Fruit fly (Drosophila melanogaster) whole organism, wandering third instar larva: ENCODE results near the gene CG13947.

Experiments used
- Abd-B ChIP-seq: fragments of >200 bp; optimal IDR thresholded peaks from 2 replicates; lab custom pipeline; 2017; ENCODE audit warnings: missing biosample characterization, missing genetic modification characterization
- HLH106 ChIP-seq: fragments of 200-800 bp; optimal IDR thresholded peaks from 3 replicates; lab custom pipeline; 2019; ENCODE audit warnings: missing biosample characterization, mild to moderate bottlenecking, missing genetic modification characterization, moderate library complexity
- Mio ChIP-seq: sonication (Bioruptor generic); optimal IDR thresholded peaks from 2 replicates; lab custom pipeline; 2016; ENCODE audit warnings: missing biosample characterization, missing genetic modification characterization
- Sp1 ChIP-seq: fragments of 200-800 bp; sonication (Bioruptor generic); optimal IDR thresholded peaks from 3 replicates; lab custom pipeline; 2019; ENCODE audit warnings: missing biosample characterization, mild to moderate bottlenecking, missing genetic modification characterization, moderate library complexity
- h ChIP-seq: fragments of 200-800 bp; sonication (Bioruptor generic); optimal IDR thresholded peaks from 3 replicates; lab custom pipeline; 2016; ENCODE audit warnings: missing biosample characterization, mild to moderate bottlenecking, missing genetic modification characterization
- lola ChIP-seq: fragments of >200 bp; optimal IDR thresholded peaks from 2 replicates; lab custom pipeline; 2017; ENCODE audit warnings: missing biosample characterization, missing genetic modification characterization
- pan ChIP-seq: fragments of >200 bp; optimal IDR thresholded peaks from 2 replicates; lab custom pipeline; 2017
- psq ChIP-seq: fragments of 200-800 bp; sonication (Bioruptor generic); optimal IDR thresholded peaks from 3 replicates; lab custom pipeline; 2017; ENCODE audit warnings: missing biosample characterization, mild to moderate bottlenecking, missing genetic modification characterization, moderate library complexity
- usp ChIP-seq: fragments of >200 bp; optimal IDR thresholded peaks from 2 replicates; lab custom pipeline; 2017; ENCODE audit warnings: missing biosample characterization, missing genetic modification characterization

dm6 chr2L:784036-784435, 5.1 kb downstream of the CG13947 start, which contains the start of gene CG3544:
- TF ChIP-seq usp (GFP tag; lab: Kevin White, UChicago) (no peak), HLH106 (no peak), Sp1 (no peak), Mio (no peak), lola (GFP tag; lab: Kevin White, UChicago) (no peak), pan (lab: Kevin White, UChicago) (no peak), psq (no peak), Abd-B (GFP tag; lab: Kevin White, UChicago) (no peak), h (GFP tag; lab: Kevin White, UChicago) (no peak)
